Fruit fly (Drosophila melanogaster) S2 (cell line): Measurements from ENCODE around the gene Delta.

ENCODE experiments used
- CG8478 ChIP-seq: fragments of >200 bp; optimal IDR thresholded peaks from 2 replicates; lab custom pipeline; 2018
- CTCF ChIP-seq, 2 experiments: fragments of >200 bp; optimal IDR thresholded peaks; 2 replicates each; lab custom pipeline; 2018

DNA sequence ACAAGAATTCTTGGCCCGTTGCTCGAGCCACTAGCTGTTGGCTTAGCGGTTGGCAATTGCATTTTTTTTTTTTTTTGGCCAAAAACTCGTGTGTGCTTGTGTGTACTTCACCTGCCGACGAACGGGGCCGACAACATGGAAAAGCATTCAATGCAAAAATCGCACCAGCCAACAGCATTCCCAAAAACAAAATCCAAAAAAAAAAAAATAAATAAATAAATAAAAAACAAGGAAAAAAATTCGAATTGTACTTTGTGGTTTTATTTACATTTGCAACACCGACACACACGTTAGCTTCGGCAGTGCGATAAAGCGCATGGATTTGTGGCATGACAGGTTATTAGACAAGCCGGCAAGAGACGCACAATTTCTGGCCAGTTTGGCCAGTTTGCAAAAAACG lies 12.8 kb downstream of the Delta start:
- TF ChIP-seq CG8478 (lab: Kevin White, UChicago) (no peak), CTCF (optimal IDR thresholded peaks at IDR 0.05; lab: Kevin White, UChicago) (no peak)
